Worm (Caenorhabditis elegans) whole organism, L4 larva: ENCODE results near the gene nhr-21.

Experiments used
- D1046.2 ChIP-seq: fragments of 200-800 bp; sonication (Bioruptor generic); IDR thresholded peaks from 2 replicates; pipeline ENCODE4 v1.3.6; 2022; ENCODE audit warnings: missing genetic modification characterization, missing compliant biosample characterization
- F37D6.2 ChIP-seq: sonication (generic microtip); optimal IDR thresholded peaks from 2 replicates; lab custom pipeline; 2016; ENCODE audit warnings: mild to moderate bottlenecking, missing genetic modification characterization, missing compliant biosample characterization
- T26A8.4 ChIP-seq: fragments of 200-800 bp; sonication (Bioruptor generic); IDR thresholded peaks from 2 replicates; pipeline ENCODE4 v1.3.6; 2022; ENCODE audit warnings: missing genetic modification characterization, missing compliant biosample characterization
- ama-1 ChIP-seq: fragments of 150-350 bp; optimal IDR thresholded peaks from 2 replicates; lab custom pipeline; 2014; ENCODE audit warnings: inconsistent platforms, mixed read lengths
- arid-1 ChIP-seq: fragments of 200-800 bp; sonication (Bioruptor generic); conservative IDR thresholded peaks from 2 replicates; pipeline ENCODE4 v1.3.6; 2022; ENCODE audit warnings: missing genetic modification reagents, missing genetic modification characterization, missing compliant biosample characterization
- ceh-20 ChIP-seq: fragments of 200-800 bp; sonication (Bioruptor generic); IDR thresholded peaks from 2 replicates; pipeline ENCODE4 v1.3.6; 2022; ENCODE audit warnings: missing genetic modification reagents, missing genetic modification characterization, missing compliant biosample characterization
- ceh-28 ChIP-seq: fragments of 150-350 bp; optimal IDR thresholded peaks from 2 replicates; lab custom pipeline; 2014; ENCODE audit warnings: missing biosample characterization, missing genetic modification reagents, missing genetic modification characterization
- ceh-44 ChIP-seq: fragments of 200-800 bp; sonication (Bioruptor generic); IDR thresholded peaks from 2 replicates; pipeline ENCODE4 v1.3.6; 2022; ENCODE audit warnings: missing genetic modification reagents, missing genetic modification characterization, missing compliant biosample characterization
- ctbp-1 ChIP-seq: fragments of 200-800 bp; sonication (Bioruptor generic); IDR thresholded peaks from 2 replicates; pipeline ENCODE4 v1.3.6; 2022; ENCODE audit warnings: missing genetic modification reagents, missing genetic modification characterization, missing compliant biosample characterization
- dmd-6 ChIP-seq: fragments of 200-800 bp; sonication (Bioruptor generic); IDR thresholded peaks from 2 replicates; pipeline ENCODE4 v1.3.6; 2022; ENCODE audit warnings: missing genetic modification reagents, missing genetic modification characterization, missing compliant biosample characterization
- dmd-8 ChIP-seq: fragments of 200-800 bp; sonication (Bioruptor generic); IDR thresholded peaks from 2 replicates; pipeline ENCODE4 v1.3.6; 2022; ENCODE audit warnings: missing genetic modification characterization, missing compliant biosample characterization
- dve-1 ChIP-seq: sonication (generic microtip); optimal IDR thresholded peaks from 2 replicates; lab custom pipeline; 2017; ENCODE audit warnings: antibody characterized with exemption, mild to moderate bottlenecking, missing genetic modification characterization, missing compliant biosample characterization; ENCODE audit not compliant: insufficient read depth
- egl-27 ChIP-seq: sonication (generic microtip); optimal IDR thresholded peaks from 3 replicates; lab custom pipeline; 2017; ENCODE audit warnings: missing biosample characterization, missing genetic modification reagents, missing genetic modification characterization
- egl-43 ChIP-seq: fragments of 200-800 bp; sonication (Bioruptor generic); IDR thresholded peaks from 2 replicates; pipeline ENCODE4 v1.3.6; 2022; ENCODE audit warnings: missing genetic modification reagents, missing genetic modification characterization, missing compliant biosample characterization
- fkh-10 ChIP-seq: fragments of 150-350 bp; optimal IDR thresholded peaks from 2 replicates; lab custom pipeline; 2014; ENCODE audit warnings: missing biosample characterization, missing genetic modification reagents, missing genetic modification characterization
- gei-8 ChIP-seq: fragments of 200-800 bp; sonication (Bioruptor generic); optimal IDR thresholded peaks from 2 replicates; lab custom pipeline; 2018; ENCODE audit warnings: mild to moderate bottlenecking, missing genetic modification characterization, missing compliant biosample characterization
- hif-1 ChIP-seq, 2 experiments: sonication (generic microtip); optimal IDR thresholded peaks; 2 replicates each; lab custom pipeline; 2016 to 2017; ENCODE audit warnings: missing compliant biosample characterization in 2 of 2, missing genetic modification characterization in 2 of 2, missing genetic modification reagents in 2 of 2, missing genotype in 2 of 2, mild to moderate bottlenecking in 1 of 2
- hlh-11 ChIP-seq: fragments of 200-800 bp; sonication (Bioruptor generic); optimal IDR thresholded peaks from 2 replicates; lab custom pipeline; 2018; ENCODE audit warnings: mild to moderate bottlenecking, missing genetic modification characterization, missing compliant biosample characterization
- hlh-30 ChIP-seq: sonication (generic microtip); optimal IDR thresholded peaks from 2 replicates; lab custom pipeline; 2017; ENCODE audit warnings: antibody characterized with exemption, mild to moderate bottlenecking, missing genetic modification characterization, missing compliant biosample characterization; ENCODE audit not compliant: insufficient read depth
- lim-7 ChIP-seq: fragments of 200-800 bp; sonication (Bioruptor generic); IDR thresholded peaks from 2 replicates; pipeline ENCODE4 v1.3.6; 2022; ENCODE audit warnings: missing genetic modification characterization, missing compliant biosample characterization
- lin-13 ChIP-seq: fragments of 150-350 bp; optimal IDR thresholded peaks from 2 replicates; lab custom pipeline; 2014; ENCODE audit warnings: missing biosample characterization, missing genetic modification reagents, missing genetic modification characterization
- lin-15B ChIP-seq: fragments of 150-350 bp; sonication (generic microtip); optimal IDR thresholded peaks from 3 replicates; lab custom pipeline; 2014; ENCODE audit warnings: missing biosample characterization, missing genetic modification characterization
- lin-29 ChIP-seq: fragments of 200-800 bp; sonication (Bioruptor generic); IDR thresholded peaks from 2 replicates; pipeline ENCODE4 v1.3.6; 2022; ENCODE audit warnings: missing genetic modification reagents, missing genetic modification characterization, missing compliant biosample characterization
- lin-39 ChIP-seq: fragments of 150-350 bp; optimal IDR thresholded peaks from 2 replicates; lab custom pipeline; 2014; ENCODE audit warnings: missing biosample characterization, missing genetic modification reagents, missing genetic modification characterization
- lir-3 ChIP-seq: sonication (generic microtip); optimal IDR thresholded peaks from 2 replicates; lab custom pipeline; 2016; ENCODE audit warnings: mild to moderate bottlenecking, missing genetic modification characterization, missing compliant biosample characterization
- lsy-2 ChIP-seq, 2 experiments: fragments of 150-350 bp in 1 of 2; sonication (generic microtip) in 1 of 2; optimal IDR thresholded peaks; 2 replicates each; lab custom pipeline; 2014 to 2017; ENCODE audit warnings: missing biosample characterization in 2 of 2, missing genetic modification characterization in 2 of 2
- madf-5 ChIP-seq, 2 experiments: fragments of 200-800 bp; sonication (Bioruptor generic); IDR thresholded peaks; 2 replicates each; pipeline ENCODE4 v1.3.6; 2022; ENCODE audit warnings: missing compliant biosample characterization in 2 of 2, missing genetic modification characterization in 2 of 2
- madf-9 ChIP-seq: fragments of 200-800 bp; sonication (Bioruptor generic); conservative IDR thresholded peaks from 2 replicates; pipeline ENCODE4 v1.3.6; 2022; ENCODE audit warnings: missing genetic modification reagents, missing genetic modification characterization, missing compliant biosample characterization
- mdt-29 ChIP-seq: fragments of 200-800 bp; sonication (Bioruptor generic); IDR thresholded peaks from 2 replicates; pipeline ENCODE4 v1.3.6; 2022; ENCODE audit warnings: missing genetic modification reagents, missing genetic modification characterization, missing compliant biosample characterization
- mes-2 ChIP-seq: sonication (generic microtip); optimal IDR thresholded peaks from 2 replicates; lab custom pipeline; 2016; ENCODE audit warnings: missing genotype, mild to moderate bottlenecking, missing genetic modification characterization, missing compliant biosample characterization; ENCODE audit not compliant: poor library complexity, severe bottlenecking
- nhr-10 ChIP-seq: fragments of 150-350 bp; optimal IDR thresholded peaks from 2 replicates; lab custom pipeline; 2014; ENCODE audit warnings: missing biosample characterization, missing genetic modification characterization
- nhr-11 ChIP-seq: fragments of 150-350 bp; optimal IDR thresholded peaks from 2 replicates; lab custom pipeline; 2014; ENCODE audit warnings: missing biosample characterization, missing genetic modification characterization
- nhr-237 ChIP-seq: sonication (generic microtip); optimal IDR thresholded peaks from 2 replicates; lab custom pipeline; 2017; ENCODE audit warnings: missing biosample characterization, missing genetic modification characterization
- nhr-25 ChIP-seq: sonication (generic microtip); optimal IDR thresholded peaks from 2 replicates; lab custom pipeline; 2017; ENCODE audit warnings: missing genetic modification characterization, mild to moderate bottlenecking, missing compliant biosample characterization, antibody characterized with exemption, moderate library complexity, borderline replicate concordance; ENCODE audit not compliant: insufficient read depth
- nhr-41 ChIP-seq: fragments of 200-800 bp; sonication (Bioruptor generic); IDR thresholded peaks from 2 replicates; pipeline ENCODE4 v1.3.6; 2022; ENCODE audit warnings: missing genetic modification reagents, missing genetic modification characterization, missing compliant biosample characterization
- nhr-48 ChIP-seq: sonication (generic microtip); optimal IDR thresholded peaks from 2 replicates; lab custom pipeline; 2016; ENCODE audit warnings: mild to moderate bottlenecking, missing genetic modification characterization, missing compliant biosample characterization
- nhr-76 ChIP-seq: fragments of 150-350 bp; optimal IDR thresholded peaks from 2 replicates; lab custom pipeline; 2014; ENCODE audit warnings: missing biosample characterization, missing genetic modification characterization
- nhr-77 ChIP-seq: fragments of 150-350 bp; optimal IDR thresholded peaks from 2 replicates; lab custom pipeline; 2014; ENCODE audit warnings: missing biosample characterization, missing genetic modification characterization
- pha-4 ChIP-seq, 2 experiments: fragments of 150-350 bp in 1 of 2; fragments of 200-800 bp in 1 of 2; sonication (Bioruptor generic) in 1 of 2; IDR thresholded peaks in 1 of 2; optimal IDR thresholded peaks in 1 of 2; 2 replicates each; pipeline versions ENCODE4 v1.3.6 to Lab custom; 2014 to 2022; ENCODE audit warnings: missing genetic modification characterization in 2 of 2, missing genetic modification reagents in 2 of 2, missing biosample characterization in 1 of 2, missing compliant biosample characterization in 1 of 2
- pqm-1 ChIP-seq: sonication (generic microtip); optimal IDR thresholded peaks from 2 replicates; lab custom pipeline; 2017; ENCODE audit warnings: missing biosample characterization, missing genetic modification characterization
- sdz-12 ChIP-seq: fragments of 200-800 bp; sonication (Bioruptor generic); optimal IDR thresholded peaks from 2 replicates; lab custom pipeline; 2018; ENCODE audit warnings: mild to moderate bottlenecking, missing genetic modification characterization, missing compliant biosample characterization
- skn-1 ChIP-seq: fragments of 150-350 bp; optimal IDR thresholded peaks from 2 replicates; lab custom pipeline; 2014; ENCODE audit warnings: missing biosample characterization, missing genetic modification characterization
- snpc-1.2 ChIP-seq: fragments of 200-800 bp; sonication (Bioruptor generic); IDR thresholded peaks from 2 replicates; pipeline ENCODE4 v1.3.6; 2022; ENCODE audit warnings: missing genetic modification reagents, missing genetic modification characterization, missing compliant biosample characterization
- spr-3 ChIP-seq: fragments of 200-800 bp; sonication (Bioruptor generic); optimal IDR thresholded peaks from 2 replicates; lab custom pipeline; 2018; ENCODE audit warnings: mild to moderate bottlenecking, missing genetic modification characterization, missing compliant biosample characterization
- zfp-2 ChIP-seq: sonication (generic microtip); optimal IDR thresholded peaks from 2 replicates; lab custom pipeline; 2016; ENCODE audit warnings: mild to moderate bottlenecking, missing genetic modification characterization, missing compliant biosample characterization
- ztf-11 ChIP-seq: fragments of 150-350 bp; optimal IDR thresholded peaks from 2 replicates; lab custom pipeline; 2014; ENCODE audit warnings: missing biosample characterization, missing genetic modification characterization
- ztf-7 ChIP-seq: fragments of 150-350 bp; optimal IDR thresholded peaks from 2 replicates; lab custom pipeline; 2014; ENCODE audit warnings: missing biosample characterization, missing genetic modification characterization

nhr-21 gene

DNA sequence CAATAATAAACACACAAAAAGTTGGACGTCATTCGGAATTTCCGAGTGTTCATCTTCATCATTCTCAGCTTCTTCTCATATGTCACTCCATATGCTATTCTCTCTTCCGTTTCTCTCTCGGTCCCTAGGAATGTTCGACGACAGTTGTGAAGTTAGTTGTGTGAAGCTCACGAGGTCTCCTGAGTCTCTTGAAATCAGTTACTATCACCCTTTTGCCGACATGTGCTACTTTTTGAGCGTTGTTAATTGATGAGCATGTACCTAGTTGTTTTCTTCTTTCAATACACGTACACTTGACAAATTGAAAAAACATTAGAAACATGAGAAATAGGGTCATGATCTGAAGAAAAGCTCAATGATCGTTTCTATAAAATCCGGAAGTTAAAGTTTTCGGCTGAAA lies 15.7 kb upstream of the nhr-21 start (continued):
- TF ChIP-seq nhr-25 = no peak
- TF ChIP-seq nhr-11 (tag; lab: Kevin White, UChicago) = peak; percentile 85
- TF ChIP-seq zfp-2 = no peak
- TF ChIP-seq hlh-11 (tag; lab: Kevin White, UChicago) = peak; percentile 75
- TF ChIP-seq hif-1 (tag; optimal IDR thresholded peaks at IDR 0.05; lab: Kevin White, UChicago) = peak in 1 of 2 experiments; percentile 21
- peak; percentile 25 for TF ChIP-seq lin-39

DNA sequence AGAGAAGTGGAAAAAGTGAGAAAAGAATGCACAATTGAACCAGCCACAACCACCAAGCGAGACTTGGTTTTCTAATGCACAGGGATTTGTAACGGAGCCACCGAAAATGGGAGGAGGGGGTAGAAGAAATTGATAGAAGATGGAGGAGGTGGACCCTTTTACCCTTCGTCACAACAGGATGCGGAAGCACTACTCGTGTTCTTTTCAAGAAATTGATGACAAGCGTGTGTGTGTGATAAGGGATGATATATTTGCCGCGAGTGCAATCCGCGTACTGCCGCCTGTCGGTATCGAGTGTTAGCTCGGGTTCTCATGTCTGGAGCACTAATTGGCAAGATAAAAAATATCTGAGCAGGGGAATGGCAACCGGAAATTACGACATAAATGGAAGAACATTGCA lies 15.1 kb upstream of the nhr-21 start, which contains the start of gene F21D12.3:
Gene F21D12.3, minus strand, starts transcription at position 101 of the 400 bp plus-strand sequence.
- TF ChIP-seq lim-7 (0 out of 2 replicates have a peak, but pooled peaks have one; percentile 19), hlh-30 (peak; percentile 24), madf-9 (0 out of 2 replicates have a peak, but pooled peaks have one; percentile 50), ctbp-1 (no peak; the same call in 1 of the 2 replicates), pha-4 (GFP tag; IDR thresholded peaks at IDR 0.05; lab: Robert Waterston, UW) (no peak), pha-4 (tag; optimal IDR thresholded peaks at IDR 0.05; lab: Kevin White, UChicago) (no peak), T26A8.4 (0 out of 2 replicates have a peak, but pooled peaks have one; percentile 17), D1046.2 (GFP tag; lab: Robert Waterston, UW) (no peak), ztf-11 (tag; lab: Kevin White, UChicago) (no peak), pqm-1 (tag; lab: Kevin White, UChicago) (no peak), mes-2 (tag; lab: Kevin White, UChicago) (peak; percentile 8), dmd-6 (GFP tag; lab: Robert Waterston, UW) (0 out of 2 replicates have a peak, but pooled peaks have one; percentile 12), sdz-12 (GFP tag; lab: Kevin White, UChicago) (peak; percentile 16), lin-13 (GFP tag; lab: Kevin White, UChicago) (no peak), nhr-41 (GFP tag; lab: Robert Waterston, UW) (no peak), snpc-1.2 (GFP tag; lab: Robert Waterston, UW) (no peak), ceh-44 (GFP tag; lab: Robert Waterston, UW) (no peak), spr-3 (no peak), egl-43 (0 out of 2 replicates have a peak, but pooled peaks have one; percentile 8)

DNA sequence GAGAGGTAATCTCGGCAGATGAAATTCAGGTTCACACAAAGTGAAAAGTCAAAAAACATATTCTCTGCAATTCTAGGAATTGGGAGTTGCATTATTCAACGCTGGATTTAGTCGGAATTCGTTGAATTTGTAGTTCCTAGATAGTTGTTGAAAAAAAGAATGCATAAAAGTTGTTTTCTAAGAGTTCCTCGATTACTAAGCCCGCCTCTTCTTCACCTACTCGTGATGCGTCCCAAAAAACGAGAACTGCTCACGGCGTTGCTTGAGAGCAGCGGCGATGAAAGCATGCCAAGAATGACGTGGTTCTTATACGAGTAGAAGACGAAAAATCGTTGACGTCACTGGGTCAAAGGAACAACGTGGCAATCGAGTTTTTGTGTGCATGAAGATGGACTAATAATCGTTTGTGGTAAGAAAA lies 14.0 kb upstream of the nhr-21 start:
- no peak for TF ChIP-seq lin-15B (tag; lab: Kevin White, UChicago)
- peak; percentile 48; the same call in 1 of the 2 replicates for TF ChIP-seq ceh-20 (GFP tag; lab: Robert Waterston, UW)
- TF ChIP-seq egl-43 = no peak
- no peak for TF ChIP-seq F37D6.2
- no peak for TF ChIP-seq nhr-10 (tag; lab: Kevin White, UChicago)
- TF ChIP-seq arid-1 (GFP tag; lab: Robert Waterston, UW) = no peak
- no peak for TF ChIP-seq nhr-237 (tag; lab: Kevin White, UChicago)
- no peak for TF ChIP-seq nhr-76 (tag; lab: Kevin White, UChicago)
- TF ChIP-seq fkh-10 (GFP tag; lab: Kevin White, UChicago) = peak; percentile 50
- no peak for TF ChIP-seq mes-2 (tag; lab: Kevin White, UChicago)
- TF ChIP-seq skn-1 (tag; lab: Kevin White, UChicago) = no peak
- no peak for TF ChIP-seq mdt-29 (GFP tag; lab: Robert Waterston, UW)
- no peak for TF ChIP-seq lin-29 (GFP tag; lab: Robert Waterston, UW)
- no peak for TF ChIP-seq lir-3
- no peak for TF ChIP-seq dmd-8 (GFP tag; lab: Robert Waterston, UW)
- no peak for TF ChIP-seq ztf-7 (tag; lab: Kevin White, UChicago)
- no peak for TF ChIP-seq egl-27 (tag; lab: Kevin White, UChicago)
- no peak for TF ChIP-seq nhr-25
- TF ChIP-seq lsy-2 (tag; optimal IDR thresholded peaks at IDR 0.05; lab: Kevin White, UChicago) = peak in 1 of 2 experiments; percentile 53
- no peak for TF ChIP-seq snpc-1.2 (GFP tag; lab: Robert Waterston, UW)
- TF ChIP-seq nhr-48 (tag; lab: Kevin White, UChicago) = no peak
- TF ChIP-seq gei-8 (GFP tag; lab: Kevin White, UChicago) = no peak
- peak; percentile 29; the same call in 1 of the 2 replicates for TF ChIP-seq dmd-6 (GFP tag; lab: Robert Waterston, UW)
- TF ChIP-seq ceh-28 (tag; lab: Kevin White, UChicago) = no peak
- no peak for TF ChIP-seq dve-1 (tag; lab: Kevin White, UChicago)
- no peak for TF ChIP-seq madf-5 (GFP tag; IDR thresholded peaks at IDR 0.05; lab: Robert Waterston, UW)
- TF ChIP-seq nhr-77 (tag; lab: Kevin White, UChicago) = no peak
- no peak for TF ChIP-seq ama-1
